Fruit fly (Drosophila melanogaster): Measurements from ENCODE around the gene Msr-110.

Msr-110 gene

DNA sequence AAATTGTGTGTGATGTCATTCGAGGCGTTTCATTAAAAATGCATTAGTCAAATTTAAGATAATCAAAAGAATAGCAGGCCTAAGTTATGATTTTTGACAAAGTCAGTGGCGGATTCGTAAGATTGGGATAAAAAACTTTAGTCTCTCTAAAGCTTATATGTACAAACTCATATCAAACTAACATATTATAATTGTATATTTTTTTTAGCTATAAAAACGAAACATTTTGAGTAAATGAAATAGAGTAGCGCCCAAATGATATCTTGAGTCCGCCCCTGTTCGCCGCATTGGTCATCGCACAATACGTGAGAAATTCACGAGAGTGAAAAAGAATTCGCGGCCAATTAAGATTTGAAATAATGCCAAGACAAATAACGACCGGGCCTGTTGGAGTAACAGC, 22.8 kb downstream of the Msr-110 start (continued):
- TF ChIP-seq CG12659 (GFP tag; optimal IDR thresholded peaks at IDR 0.05) (peak; percentile 36), CG13624 (GFP tag; optimal IDR thresholded peaks at IDR 0.05) (no peak), Rfx (GFP tag; IDR thresholded peaks at IDR 0.05) (peak; percentile 87), lbe (GFP tag; optimal IDR thresholded peaks at IDR 0.05) (peak; percentile 47), zfh2 (GFP tag; optimal IDR thresholded peaks at IDR 0.05) (peak; percentile 7), CG11504 (tag; optimal IDR thresholded peaks at IDR 0.05) (peak; percentile 72), CG6272 (GFP tag; IDR thresholded peaks at IDR 0.05) (no peak), sens (GFP tag) (peak; percentile 56), CG8924 (tag; optimal IDR thresholded peaks at IDR 0.05) (peak; percentile 40), CG17359 (tag; optimal IDR thresholded peaks at IDR 0.05) (peak; percentile 50), CoRest (tag; optimal IDR thresholded peaks at IDR 0.05) (peak; percentile 67), CG18619 (GFP tag; optimal IDR thresholded peaks at IDR 0.05) (peak; percentile 19), fd3F (GFP tag; optimal IDR thresholded peaks at IDR 0.05) (peak; percentile 58), Spps (tag; optimal IDR thresholded peaks at IDR 0.05) (no peak), CG3847 (GFP tag; IDR thresholded peaks at IDR 0.05) (peak; percentile 32; the same call in 1 of the 2 replicates), ranshi (GFP tag; IDR thresholded peaks at IDR 0.05) (peak; percentile 62; the same call in 1 of the 2 replicates), ems (GFP tag; optimal IDR thresholded peaks at IDR 0.05) (peak; percentile 46), Med (GFP tag) (peak; percentile 79), CG6689 (GFP tag; IDR thresholded peaks at IDR 0.05) (peak; percentile 62; the same call in 1 of the 2 replicates), Dek (tag; optimal IDR thresholded peaks at IDR 0.05) (peak; percentile 38), CG7372 (GFP tag; IDR thresholded peaks at IDR 0.05) (peak; percentile 67), klu (GFP tag; IDR thresholded peaks at IDR 0.05) (peak; percentile 28; the same call in 1 of the 2 replicates), D19B (GFP tag; optimal IDR thresholded peaks at IDR 0.05) (peak; percentile 14), CG3065 (GFP tag; optimal IDR thresholded peaks at IDR 0.05) (no peak), Ptx1 (GFP tag; IDR thresholded peaks at IDR 0.05) (peak; percentile 72), az2 (GFP tag; optimal IDR thresholded peaks at IDR 0.05) (peak; percentile 35), Hr3 (GFP tag; optimal IDR thresholded peaks at IDR 0.05) (peak; percentile 2), fd96Cb (tag; optimal IDR thresholded peaks at IDR 0.05) (peak; percentile 51), Sox100B (GFP tag; optimal IDR thresholded peaks at IDR 0.05) (peak; percentile 15), amos (GFP tag; IDR thresholded peaks at IDR 0.05; ENCODE audit: partially characterized antibody) (no peak), Taf1 (GFP tag; IDR thresholded peaks at IDR 0.05) (peak; percentile 62), E2f1 (GFP tag; IDR thresholded peaks at IDR 0.05) (peak; percentile 73), CG16863 (GFP tag; optimal IDR thresholded peaks at IDR 0.05) (no peak), gfzf (GFP tag; optimal IDR thresholded peaks at IDR 0.05) (no peak), Hsf (GFP tag; optimal IDR thresholded peaks at IDR 0.05) (peak; percentile 14), dmrt99B (tag; optimal IDR thresholded peaks at IDR 0.05) (peak; percentile 46), CG10209 (GFP tag; optimal IDR thresholded peaks at IDR 0.05) (peak; percentile 29), peb (GFP tag; IDR thresholded peaks at IDR 0.05) (no peak), tgo (GFP tag; IDR thresholded peaks at IDR 0.05) (peak; percentile 66; the same call in 2 of the 3 replicates), nmo (GFP tag; optimal IDR thresholded peaks at IDR 0.05) (peak; percentile 52), CG12219 (GFP tag; optimal IDR thresholded peaks at IDR 0.05) (peak; percentile 15), scrt (GFP tag; optimal IDR thresholded peaks at IDR 0.05) (no peak), dpn (GFP tag; optimal IDR thresholded peaks at IDR 0.05) (peak in 1 of 2 experiments; percentile 61), ttk (GFP tag; IDR thresholded peaks at IDR 0.05) (peak; percentile 49; the same call in 1 of the 2 replicates), CG14441 (GFP tag; IDR thresholded peaks at IDR 0.05) (peak; percentile 69), CG15269 (tag; optimal IDR thresholded peaks at IDR 0.05) (peak; percentile 82)
